Worm (Caenorhabditis elegans) whole organism, late embryonic: ENCODE data around the gene madf-9.

Experiments
- C08G9.2 ChIP-seq: sonication (generic microtip); optimal IDR thresholded peaks from 2 replicates; lab custom pipeline; 2016; ENCODE audit warnings: mild to moderate bottlenecking, missing genetic modification characterization, moderate library complexity, missing compliant biosample characterization
- C38D4.7 ChIP-seq: fragments of 200-800 bp; sonication (Bioruptor generic); optimal IDR thresholded peaks from 2 replicates; lab custom pipeline; 2018; ENCODE audit warnings: mild to moderate bottlenecking, missing genetic modification characterization, moderate library complexity, missing compliant biosample characterization
- F13H6.1 ChIP-seq: sonication (generic microtip); optimal IDR thresholded peaks from 2 replicates; lab custom pipeline; 2016; ENCODE audit warnings: missing genetic modification characterization, missing compliant biosample characterization
- ceh-18 ChIP-seq: sonication (generic microtip); optimal IDR thresholded peaks from 2 replicates; lab custom pipeline; 2016; ENCODE audit warnings: missing genetic modification characterization, missing compliant biosample characterization
- ceh-19 ChIP-seq: fragments of 200-800 bp; sonication (Bioruptor generic); optimal IDR thresholded peaks from 2 replicates; lab custom pipeline; 2018; ENCODE audit warnings: mild to moderate bottlenecking, missing genetic modification characterization, missing compliant biosample characterization
- ceh-31 ChIP-seq: sonication (generic microtip); optimal IDR thresholded peaks from 2 replicates; lab custom pipeline; 2016; ENCODE audit warnings: missing genetic modification characterization, missing compliant biosample characterization
- ceh-45 ChIP-seq: fragments of 200-800 bp; sonication (Bioruptor generic); IDR thresholded peaks from 2 replicates; pipeline ENCODE4 v1.3.6; 2022; ENCODE audit warnings: missing genetic modification reagents, missing genetic modification characterization, missing compliant biosample characterization
- ceh-6 ChIP-seq: fragments of 200-800 bp; sonication (Bioruptor generic); optimal IDR thresholded peaks from 2 replicates; lab custom pipeline; 2018; ENCODE audit warnings: mild to moderate bottlenecking, missing genetic modification characterization, missing compliant biosample characterization
- ceh-9 ChIP-seq: sonication (generic microtip); optimal IDR thresholded peaks from 2 replicates; lab custom pipeline; 2016; ENCODE audit warnings: mild to moderate bottlenecking, missing genetic modification characterization, inconsistent platforms, missing compliant biosample characterization
- che-1 ChIP-seq: sonication (generic microtip); optimal IDR thresholded peaks from 2 replicates; lab custom pipeline; 2016; ENCODE audit warnings: mild to moderate bottlenecking, missing genetic modification characterization, missing compliant biosample characterization
- dmd-4 ChIP-seq: sonication (generic microtip); optimal IDR thresholded peaks from 2 replicates; lab custom pipeline; 2016; ENCODE audit warnings: borderline replicate concordance, missing genetic modification characterization, missing compliant biosample characterization
- dve-1 ChIP-seq: sonication (generic microtip); optimal IDR thresholded peaks from 2 replicates; lab custom pipeline; 2017; ENCODE audit warnings: antibody characterized with exemption, mild to moderate bottlenecking, missing genetic modification characterization, missing compliant biosample characterization
- ets-4 ChIP-seq: sonication (generic microtip); optimal IDR thresholded peaks from 2 replicates; lab custom pipeline; 2016; ENCODE audit warnings: missing genetic modification characterization, missing compliant biosample characterization
- fax-1 ChIP-seq: sonication (generic microtip); optimal IDR thresholded peaks from 2 replicates; lab custom pipeline; 2016; ENCODE audit warnings: missing genotype, missing genetic modification characterization, missing compliant biosample characterization
- fkh-10 ChIP-seq: fragments of 150-350 bp; optimal IDR thresholded peaks from 2 replicates; lab custom pipeline; 2014; ENCODE audit warnings: missing biosample characterization, missing genetic modification reagents, missing genetic modification characterization
- fkh-6 ChIP-seq: sonication (generic microtip); optimal IDR thresholded peaks from 2 replicates; lab custom pipeline; 2016; ENCODE audit warnings: missing genetic modification characterization, missing compliant biosample characterization
- hlh-15 ChIP-seq: sonication (generic microtip); optimal IDR thresholded peaks from 2 replicates; lab custom pipeline; 2016; ENCODE audit warnings: missing genetic modification characterization, missing compliant biosample characterization
- hlh-30 ChIP-seq: sonication (generic microtip); optimal IDR thresholded peaks from 2 replicates; lab custom pipeline; 2017; ENCODE audit warnings: antibody characterized with exemption, missing genetic modification characterization, missing compliant biosample characterization; ENCODE audit not compliant: insufficient read depth
- hlh-8 ChIP-seq: sonication (generic microtip); optimal IDR thresholded peaks from 2 replicates; lab custom pipeline; 2016; ENCODE audit warnings: missing genotype, missing genetic modification characterization, missing compliant biosample characterization
- mec-3 ChIP-seq: sonication (generic microtip); optimal IDR thresholded peaks from 2 replicates; lab custom pipeline; 2016; ENCODE audit warnings: borderline replicate concordance, missing genetic modification characterization, missing compliant biosample characterization
- nfya-1 ChIP-seq: sonication (generic microtip); optimal IDR thresholded peaks from 2 replicates; lab custom pipeline; 2017; ENCODE audit warnings: missing genetic modification characterization, mild to moderate bottlenecking, missing compliant biosample characterization, antibody characterized with exemption, moderate library complexity
- npax-4 ChIP-seq: sonication (generic microtip); optimal IDR thresholded peaks from 2 replicates; lab custom pipeline; 2016; ENCODE audit warnings: missing genetic modification characterization, missing compliant biosample characterization
- pag-3 ChIP-seq: sonication (generic microtip); optimal IDR thresholded peaks from 2 replicates; lab custom pipeline; 2016; ENCODE audit warnings: missing compliant biosample characterization, missing genetic modification characterization, borderline replicate concordance
- pax-1 ChIP-seq: fragments of 150-350 bp; optimal IDR thresholded peaks from 2 replicates; lab custom pipeline; 2014; ENCODE audit warnings: missing biosample characterization, missing genetic modification characterization
- pha-4 ChIP-seq: fragments of 150-350 bp; optimal IDR thresholded peaks from 2 replicates; lab custom pipeline; 2018; ENCODE audit warnings: missing biosample characterization, missing genetic modification reagents, missing genetic modification characterization
- pros-1 ChIP-seq: fragments of 150-350 bp; optimal IDR thresholded peaks from 2 replicates; lab custom pipeline; 2014; ENCODE audit warnings: missing biosample characterization, missing genetic modification reagents, missing genetic modification characterization
- rnt-1 ChIP-seq: sonication (generic microtip); optimal IDR thresholded peaks from 2 replicates; lab custom pipeline; 2016; ENCODE audit warnings: missing genetic modification characterization, missing compliant biosample characterization
- sox-2 ChIP-seq: fragments of 200-800 bp; sonication (Bioruptor generic); IDR thresholded peaks from 2 replicates; pipeline ENCODE4 v1.3.6; 2022; ENCODE audit warnings: missing genetic modification reagents, missing genetic modification characterization, missing compliant biosample characterization
- sox-4 ChIP-seq: sonication (generic microtip); optimal IDR thresholded peaks from 2 replicates; lab custom pipeline; 2017; ENCODE audit warnings: mild to moderate bottlenecking, missing genetic modification characterization, inconsistent platforms, missing compliant biosample characterization
- tbx-2 ChIP-seq: sonication (generic microtip); optimal IDR thresholded peaks from 2 replicates; lab custom pipeline; 2016; ENCODE audit warnings: missing genetic modification characterization, missing compliant biosample characterization
- unc-42 ChIP-seq: sonication (generic microtip); optimal IDR thresholded peaks from 2 replicates; lab custom pipeline; 2016; ENCODE audit warnings: missing genotype, missing genetic modification characterization, missing compliant biosample characterization
- unc-55 ChIP-seq: sonication (generic microtip); optimal IDR thresholded peaks from 2 replicates; lab custom pipeline; 2017; ENCODE audit warnings: missing biosample characterization, missing genetic modification reagents, missing genetic modification characterization
- unc-86 ChIP-seq: sonication (generic microtip); optimal IDR thresholded peaks from 2 replicates; lab custom pipeline; 2016; ENCODE audit warnings: missing genetic modification characterization, missing compliant biosample characterization
- zip-5 ChIP-seq: sonication (generic microtip); optimal IDR thresholded peaks from 2 replicates; lab custom pipeline; 2016; ENCODE audit warnings: missing genetic modification characterization, missing compliant biosample characterization
- ztf-16 ChIP-seq: sonication (generic microtip); optimal IDR thresholded peaks from 2 replicates; lab custom pipeline; 2017; ENCODE audit warnings: missing genetic modification characterization, missing compliant biosample characterization

Gene madf-9

DNA sequence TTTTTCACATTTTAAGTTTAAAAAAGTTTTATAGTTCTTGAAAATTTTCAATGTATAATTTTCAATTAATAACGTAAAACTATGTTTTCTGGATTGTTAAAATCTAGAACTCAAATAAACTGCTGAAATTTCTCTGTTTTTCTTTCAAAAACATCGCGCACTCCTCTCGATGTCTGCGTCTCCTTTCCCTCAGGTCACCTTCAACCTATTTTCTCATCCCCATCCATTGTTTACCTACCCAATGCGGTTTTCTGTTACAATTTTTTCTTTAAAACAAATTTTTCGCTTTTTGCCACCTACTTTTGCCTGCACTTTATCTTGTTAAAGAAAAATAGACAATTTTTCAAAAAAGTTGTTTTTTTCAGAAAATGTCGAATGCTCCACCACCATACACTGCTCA lies 3.6 kb upstream of the madf-9 start, which contains the start of gene ZC416.2:
ZC416.2 (plus strand) TSS at position 366 of the 400 bp plus-strand sequence.
- no peak for TF ChIP-seq pros-1 (tag; lab: Kevin White, UChicago)
- TF ChIP-seq sox-4 = no peak
- TF ChIP-seq hlh-8 (tag; lab: Kevin White, UChicago) = no peak
- no peak for TF ChIP-seq rnt-1 (tag; lab: Kevin White, UChicago)
- no peak for TF ChIP-seq unc-42 (tag; lab: Kevin White, UChicago)
- no peak for TF ChIP-seq che-1 (tag; lab: Kevin White, UChicago)
- TF ChIP-seq dmd-4 (tag; lab: Kevin White, UChicago) = no peak
- no peak for TF ChIP-seq C08G9.2 (tag; lab: Kevin White, UChicago)
- TF ChIP-seq npax-4 (tag; lab: Kevin White, UChicago) = no peak
- no peak for TF ChIP-seq F13H6.1 (tag; lab: Kevin White, UChicago)
- TF ChIP-seq pha-4 (tag; lab: Kevin White, UChicago) = no peak
- TF ChIP-seq fkh-10 = no peak
- no peak for TF ChIP-seq hlh-30 (tag; lab: Kevin White, UChicago)

DNA sequence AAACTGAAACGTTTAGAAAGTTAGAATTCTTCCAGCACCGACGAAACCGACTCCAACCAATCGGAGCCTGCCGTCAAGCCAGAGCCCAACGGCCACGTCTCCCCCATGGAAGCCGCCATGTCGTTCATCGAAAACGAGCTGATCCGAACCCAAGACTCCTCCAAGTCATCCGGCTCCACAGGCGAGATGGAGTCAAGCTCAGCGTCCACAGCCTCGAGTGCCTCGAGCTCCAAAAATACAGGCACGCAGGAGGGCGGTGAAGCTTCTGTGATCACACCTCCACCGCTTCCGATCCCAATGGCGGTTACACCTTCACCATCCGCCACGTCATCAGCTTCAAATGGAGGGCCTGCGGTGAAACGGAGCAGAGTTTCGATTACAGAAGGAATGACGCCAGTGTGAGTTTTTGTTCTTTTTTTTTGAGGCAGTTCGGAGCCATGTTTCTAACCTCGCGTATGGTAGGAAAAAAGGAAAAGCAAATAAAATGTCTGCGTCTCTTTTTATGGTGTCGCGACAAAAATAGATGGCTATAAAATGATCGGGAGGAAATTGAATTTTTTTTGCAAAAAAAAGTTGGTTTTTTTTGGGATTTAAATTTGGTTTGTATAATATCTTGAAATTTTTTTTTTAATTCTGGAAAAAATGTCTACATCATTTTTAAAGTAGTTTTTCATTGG lies 1.5 kb downstream of the madf-9 start:
- TF ChIP-seq tbx-2 (tag; lab: Kevin White, UChicago) (no peak), C08G9.2 (tag; lab: Kevin White, UChicago) (peak; percentile 22)

DNA sequence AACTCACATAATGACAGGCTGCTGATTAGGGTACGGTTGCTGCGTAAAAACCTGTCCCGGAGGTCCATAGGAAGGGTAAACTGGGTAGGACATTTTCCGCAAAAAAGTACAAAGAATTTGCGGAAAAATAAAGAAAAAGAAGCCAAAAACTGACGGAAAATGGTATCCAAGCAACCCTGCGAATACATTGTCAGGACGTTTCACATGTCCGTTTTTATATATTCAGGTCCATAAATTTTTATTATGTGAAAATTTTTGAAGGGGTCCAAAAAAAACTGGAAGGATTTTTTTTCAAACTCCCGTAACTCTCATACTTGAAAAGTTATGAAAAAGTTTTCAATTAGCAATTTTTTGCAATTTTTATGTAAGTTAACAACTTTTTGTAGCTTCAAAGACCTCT lies 5.3 kb downstream of the madf-9 start, which contains the start of gene CC8.3:
CC8.3 (minus strand) TSS at position 101 of the 400 bp plus-strand sequence.
- no peak for TF ChIP-seq C38D4.7 (GFP tag; lab: Kevin White, UChicago)
- TF ChIP-seq pag-3 (tag; lab: Kevin White, UChicago) = no peak
- TF ChIP-seq mec-3 (tag; lab: Kevin White, UChicago) = no peak
- no peak for TF ChIP-seq unc-55
- TF ChIP-seq ceh-18 (tag; lab: Kevin White, UChicago) = no peak
- no peak for TF ChIP-seq tbx-2 (tag; lab: Kevin White, UChicago)

DNA sequence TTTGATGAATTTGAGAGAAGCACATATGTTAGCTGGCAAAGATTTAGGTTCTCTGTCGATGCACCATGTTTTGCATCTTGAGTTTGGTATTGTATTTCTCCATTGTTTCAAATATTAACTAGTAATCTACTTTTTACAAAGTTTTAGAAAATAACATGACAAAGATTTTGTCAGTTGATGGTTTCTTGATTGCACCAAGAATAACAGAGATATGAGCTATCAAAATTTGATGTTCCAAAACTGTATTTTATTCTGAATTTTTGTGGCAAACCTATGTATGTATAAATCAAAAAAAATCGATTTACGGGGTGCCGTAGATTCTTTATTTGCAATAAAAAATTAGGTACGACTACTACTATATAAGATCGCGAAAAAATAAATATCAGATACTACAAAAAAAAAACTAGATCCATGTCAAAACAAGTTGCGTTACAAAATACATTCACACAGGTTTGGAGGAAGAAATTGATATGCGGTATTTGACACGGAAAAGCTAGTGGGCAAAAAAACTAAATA lies 8.0 kb downstream of the madf-9 start:
- no peak for TF ChIP-seq pax-1 (tag; lab: Kevin White, UChicago)
- TF ChIP-seq hlh-15 (tag; lab: Kevin White, UChicago) = no peak
- no peak for TF ChIP-seq fkh-6 (tag; lab: Kevin White, UChicago)
- no peak for TF ChIP-seq ceh-19 (GFP tag; lab: Kevin White, UChicago)
- no peak for TF ChIP-seq ceh-45
- TF ChIP-seq dve-1 = no peak
- TF ChIP-seq ets-4 (tag; lab: Kevin White, UChicago) = no peak
- TF ChIP-seq fax-1 (tag; lab: Kevin White, UChicago) = no peak
- no peak for TF ChIP-seq dmd-4 (tag; lab: Kevin White, UChicago)
- TF ChIP-seq hlh-30 (tag; lab: Kevin White, UChicago) = no peak
- TF ChIP-seq ceh-31 = no peak
- TF ChIP-seq ceh-6 = no peak
- TF ChIP-seq npax-4 (tag; lab: Kevin White, UChicago) = no peak
- no peak for TF ChIP-seq hlh-8 (tag; lab: Kevin White, UChicago)
- no peak for TF ChIP-seq pha-4 (tag; lab: Kevin White, UChicago)
- TF ChIP-seq pag-3 (tag; lab: Kevin White, UChicago) = no peak
- no peak for TF ChIP-seq ztf-16 (tag; lab: Kevin White, UChicago)
- no peak for TF ChIP-seq sox-2

DNA sequence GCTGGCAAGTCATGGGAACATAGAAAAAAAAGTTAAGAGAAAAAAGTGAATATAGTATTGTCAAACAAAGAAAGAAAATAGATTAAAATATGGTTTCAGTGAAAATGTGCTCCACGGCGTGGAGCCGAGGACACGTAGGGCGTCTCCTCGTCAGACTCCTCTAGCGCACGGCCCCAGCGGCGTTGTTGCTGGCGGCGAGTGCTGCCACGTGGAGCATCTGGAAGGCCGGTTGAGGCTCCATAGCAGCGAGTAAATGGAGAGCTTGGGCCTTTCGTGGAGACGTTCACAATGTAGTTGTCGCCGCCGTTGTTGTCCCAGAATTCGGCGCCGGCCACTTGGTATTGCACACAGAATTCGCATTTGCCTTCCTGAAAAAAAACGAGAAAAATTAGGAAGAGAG lies 8.6 kb downstream of the madf-9 start:
- no peak for TF ChIP-seq sox-4
- TF ChIP-seq ceh-9 = no peak
- TF ChIP-seq ceh-18 (tag; lab: Kevin White, UChicago) = no peak
- no peak for TF ChIP-seq unc-86 (tag; lab: Kevin White, UChicago)
- TF ChIP-seq zip-5 (tag; lab: Kevin White, UChicago) = no peak
- no peak for TF ChIP-seq dve-1
- no peak for TF ChIP-seq nfya-1 (tag; lab: Kevin White, UChicago)
- no peak for TF ChIP-seq mec-3 (tag; lab: Kevin White, UChicago)
